Fruit fly (Drosophila melanogaster) whole organism, embryonic: ENCODE results near the gene CG16789.

ENCODE experiments used
- Ada2b ChIP-seq: fragments of 200-800 bp; sonication (Bioruptor generic); IDR thresholded peaks from 2 replicates; pipeline ENCODE4 v1.3.6; 2022; ENCODE audit warnings: missing biosample characterization, missing genetic modification characterization
- Awh ChIP-seq: fragments of 200-800 bp; sonication (Bioruptor generic); IDR thresholded peaks from 2 replicates; pipeline ENCODE4, ENCODE4 v1.3.6; 2022; ENCODE audit warnings: missing biosample characterization, missing genetic modification characterization
- Bdp1 ChIP-seq: fragments of 200-800 bp; sonication (Bioruptor generic); optimal IDR thresholded peaks from 3 replicates; lab custom pipeline; 2016; ENCODE audit warnings: missing biosample characterization, missing genetic modification characterization
- Blimp-1 ChIP-seq: fragments of 200-800 bp; sonication (Bioruptor generic); optimal IDR thresholded peaks from 3 replicates; lab custom pipeline; 2018; ENCODE audit warnings: missing biosample characterization, missing genetic modification characterization, mild to moderate bottlenecking, moderate library complexity, missing genetic modification reagents
- Bteb2 ChIP-seq: fragments of 200-800 bp; sonication (Bioruptor generic); optimal IDR thresholded peaks from 2 replicates; lab custom pipeline; 2016; ENCODE audit warnings: missing biosample characterization, missing genetic modification characterization
- CG10147 ChIP-seq: fragments of 200-800 bp; sonication (Bioruptor generic); optimal IDR thresholded peaks from 2 replicates; lab custom pipeline; 2019; ENCODE audit warnings: missing biosample characterization, mild to moderate bottlenecking, missing genetic modification characterization, moderate library complexity
- CG10209 ChIP-seq: fragments of 200-800 bp; sonication (Bioruptor generic); optimal IDR thresholded peaks from 3 replicates; lab custom pipeline; 2017; ENCODE audit warnings: missing biosample characterization, mild to moderate bottlenecking, missing genetic modification characterization, missing genetic modification reagents
- CG11504 ChIP-seq: fragments of 200-800 bp; sonication (Bioruptor generic); optimal IDR thresholded peaks from 3 replicates; lab custom pipeline; 2019; ENCODE audit warnings: missing biosample characterization, mild to moderate bottlenecking, missing genetic modification characterization, moderate library complexity
- CG1233 ChIP-seq: fragments of 200-800 bp; sonication (Bioruptor generic); optimal IDR thresholded peaks from 4 replicates; lab custom pipeline; 2018; ENCODE audit warnings: missing biosample characterization, mild to moderate bottlenecking, missing genetic modification characterization
- CG14710 ChIP-seq: fragments of 200-800 bp; sonication (Bioruptor generic); optimal IDR thresholded peaks from 3 replicates; lab custom pipeline; 2019; ENCODE audit warnings: missing biosample characterization, mild to moderate bottlenecking, missing genetic modification characterization, moderate library complexity
- CG15479 ChIP-seq: fragments of 200-800 bp; sonication (Bioruptor generic); optimal IDR thresholded peaks from 3 replicates; lab custom pipeline; 2019; ENCODE audit warnings: missing biosample characterization, mild to moderate bottlenecking, missing genetic modification characterization, moderate library complexity
- CG16813 ChIP-seq: fragments of 200-800 bp; sonication (Bioruptor generic); IDR thresholded peaks from 3 replicates; pipeline ENCODE4 v1.3.6; 2022; ENCODE audit warnings: missing biosample characterization, missing genetic modification characterization; ENCODE audit not compliant: partially characterized antibody
- CG17385 ChIP-seq: fragments of 200-800 bp; sonication (Bioruptor generic); optimal IDR thresholded peaks from 3 replicates; lab custom pipeline; 2018; ENCODE audit warnings: missing biosample characterization, mild to moderate bottlenecking, missing genetic modification characterization
- CG2202 ChIP-seq: fragments of 200-800 bp; sonication (Bioruptor generic); optimal IDR thresholded peaks from 2 replicates; lab custom pipeline; 2018; ENCODE audit warnings: missing biosample characterization, mild to moderate bottlenecking, missing genetic modification characterization
- CG2712 ChIP-seq: fragments of 200-800 bp; optimal IDR thresholded peaks from 3 replicates; lab custom pipeline; 2019; ENCODE audit warnings: missing biosample characterization, mild to moderate bottlenecking, missing genetic modification characterization, moderate library complexity
- CG30020 ChIP-seq: fragments of 200-800 bp; optimal IDR thresholded peaks from 2 replicates; lab custom pipeline; 2019; ENCODE audit warnings: missing biosample characterization, mild to moderate bottlenecking, missing genetic modification characterization, moderate library complexity
- CG31441 ChIP-seq: fragments of 200-800 bp; sonication (Bioruptor generic); IDR thresholded peaks from 2 replicates; pipeline ENCODE4 v1.3.6; 2022; ENCODE audit warnings: missing biosample characterization, missing genetic modification characterization
- CG32772 ChIP-seq: fragments of 200-800 bp; sonication (Bioruptor generic); IDR thresholded peaks from 2 replicates; pipeline ENCODE4 v1.3.6; 2022; ENCODE audit warnings: missing biosample characterization, missing genetic modification characterization
- CG4424 ChIP-seq: fragments of 200-800 bp; sonication (Bioruptor generic); optimal IDR thresholded peaks from 3 replicates; lab custom pipeline; 2016; ENCODE audit warnings: missing biosample characterization, missing genetic modification characterization
- CG5180 ChIP-seq: fragments of 200-800 bp; sonication (Bioruptor generic); optimal IDR thresholded peaks from 3 replicates; lab custom pipeline; 2017; ENCODE audit warnings: missing biosample characterization, missing genetic modification characterization, mild to moderate bottlenecking, moderate library complexity, missing genetic modification reagents
- CG6683 ChIP-seq: fragments of 200-800 bp; sonication (Bioruptor generic); optimal IDR thresholded peaks from 2 replicates; lab custom pipeline; 2017; ENCODE audit warnings: missing biosample characterization, mild to moderate bottlenecking, missing genetic modification characterization, missing genetic modification reagents
- CG8478 ChIP-seq: fragments of >200 bp; optimal IDR thresholded peaks from 2 replicates; lab custom pipeline; 2018
- CG9437 ChIP-seq: fragments of 200-800 bp; sonication (Bioruptor generic); optimal IDR thresholded peaks from 2 replicates; lab custom pipeline; 2018; ENCODE audit warnings: missing biosample characterization, mild to moderate bottlenecking, missing genetic modification characterization
- Doc2 ChIP-seq: fragments of 200-800 bp; sonication (Bioruptor generic); IDR thresholded peaks from 2 replicates; pipeline ENCODE4 v1.3.6; 2022; ENCODE audit warnings: missing biosample characterization, missing genetic modification characterization
- Fer3 ChIP-seq: fragments of 200-800 bp; sonication (Bioruptor generic); optimal IDR thresholded peaks from 2 replicates; lab custom pipeline; 2018; ENCODE audit warnings: missing biosample characterization, mild to moderate bottlenecking, missing genetic modification characterization, moderate library complexity
- NfI ChIP-seq: fragments of 200-800 bp; sonication (Bioruptor generic); optimal IDR thresholded peaks from 3 replicates; lab custom pipeline; 2018; ENCODE audit warnings: missing biosample characterization, mild to moderate bottlenecking, missing genetic modification characterization, moderate library complexity
- Rx ChIP-seq: fragments of 200-800 bp; sonication (Bioruptor generic); IDR thresholded peaks from 2 replicates; pipeline ENCODE4 v1.3.6; 2022; ENCODE audit warnings: missing biosample characterization, missing genetic modification characterization
- Scr ChIP-seq: fragments of 200-800 bp; sonication (Bioruptor generic); IDR thresholded peaks from 2 replicates; pipeline ENCODE4 v1.3.6; 2022; ENCODE audit warnings: missing biosample characterization, missing genetic modification characterization; ENCODE audit not compliant: partially characterized antibody
- Spps ChIP-seq: fragments of 200-800 bp; sonication (Bioruptor generic); optimal IDR thresholded peaks from 2 replicates; lab custom pipeline; 2018; ENCODE audit warnings: missing biosample characterization, mild to moderate bottlenecking, missing genetic modification characterization
- YL-1 ChIP-seq: fragments of 200-800 bp; sonication (Bioruptor generic); optimal IDR thresholded peaks from 3 replicates; lab custom pipeline; 2017; ENCODE audit warnings: missing biosample characterization, mild to moderate bottlenecking, missing genetic modification characterization
- ab ChIP-seq: fragments of 200-800 bp; sonication (Bioruptor generic); optimal IDR thresholded peaks from 2 replicates; lab custom pipeline; 2016; ENCODE audit warnings: missing biosample characterization, missing genetic modification characterization
- ac ChIP-seq: fragments of 200-800 bp; sonication (Bioruptor generic); optimal IDR thresholded peaks from 3 replicates; lab custom pipeline; 2017; ENCODE audit warnings: missing biosample characterization, mild to moderate bottlenecking, missing genetic modification characterization
- al ChIP-seq: fragments of 200-800 bp; sonication (Bioruptor generic); IDR thresholded peaks from 2 replicates; pipeline ENCODE4 v1.3.6; 2022; ENCODE audit warnings: missing biosample characterization, missing genetic modification characterization
- btn ChIP-seq: fragments of 200-800 bp; sonication (Bioruptor generic); optimal IDR thresholded peaks from 2 replicates; lab custom pipeline; 2016; ENCODE audit warnings: missing biosample characterization, missing genetic modification characterization
- cato ChIP-seq: fragments of 200-800 bp; sonication (Bioruptor generic); optimal IDR thresholded peaks from 2 replicates; lab custom pipeline; 2016; ENCODE audit warnings: missing biosample characterization, missing genetic modification characterization, borderline replicate concordance
- dysf ChIP-seq: fragments of 200-800 bp; sonication (Bioruptor generic); IDR thresholded peaks from 3 replicates; pipeline ENCODE4 v1.3.6; 2022; ENCODE audit warnings: missing biosample characterization, missing genetic modification characterization
- ems ChIP-seq: fragments of 200-800 bp; sonication (Bioruptor generic); optimal IDR thresholded peaks from 3 replicates; lab custom pipeline; 2016; ENCODE audit warnings: missing biosample characterization, missing genetic modification characterization
- en ChIP-seq: fragments of 200-800 bp; sonication (Bioruptor generic); optimal IDR thresholded peaks from 2 replicates; lab custom pipeline; 2016; ENCODE audit warnings: missing biosample characterization, missing genetic modification characterization
- ind ChIP-seq: fragments of 200-800 bp; sonication (Bioruptor generic); optimal IDR thresholded peaks from 3 replicates; lab custom pipeline; 2016; ENCODE audit warnings: missing biosample characterization, missing genetic modification characterization
- kay ChIP-seq: fragments of 200-800 bp; sonication (Bioruptor generic); optimal IDR thresholded peaks from 2 replicates; lab custom pipeline; 2016; ENCODE audit warnings: missing biosample characterization, missing genetic modification characterization
- ken ChIP-seq: fragments of 200-800 bp; sonication (Bioruptor generic); IDR thresholded peaks from 3 replicates; pipeline ENCODE4 v1.3.6; 2022; ENCODE audit warnings: missing biosample characterization, missing genetic modification characterization
- lov ChIP-seq, 2 experiments: fragments of 200-800 bp in 1 of 2; fragments of >200 bp in 1 of 2; sonication (Bioruptor generic) in 1 of 2; IDR thresholded peaks in 1 of 2; optimal IDR thresholded peaks in 1 of 2; 2 replicates in 1 of 2; 3 replicates in 1 of 2; pipeline versions ENCODE4 v1.3.6 to Lab custom; 2017 to 2022; ENCODE audit warnings: missing biosample characterization in 1 of 2, missing genetic modification characterization in 1 of 2
- pan ChIP-seq, 4 experiments: fragments of >200 bp in 3 of 4; fragments of 200-800 bp in 1 of 4; sonication (Bioruptor generic) in 1 of 4; optimal IDR thresholded peaks in 3 of 4; IDR thresholded peaks in 1 of 4; 2 replicates each; pipeline versions ENCODE4 v1.3.6 to Lab custom; 2017 to 2022; ENCODE audit warnings: missing biosample characterization in 2 of 4, missing genetic modification characterization in 2 of 4, mixed read lengths in 1 of 4
- pnt ChIP-seq: fragments of 200-800 bp; sonication (Bioruptor generic); optimal IDR thresholded peaks from 3 replicates; lab custom pipeline; 2016; ENCODE audit warnings: missing biosample characterization, missing genetic modification characterization
- row ChIP-seq: fragments of 200-800 bp; sonication (Bioruptor generic); IDR thresholded peaks from 3 replicates; pipeline ENCODE4 v1.3.6; 2022; ENCODE audit warnings: missing biosample characterization, missing genetic modification characterization
- salm ChIP-seq: fragments of 200-800 bp; sonication (Bioruptor generic); optimal IDR thresholded peaks from 2 replicates; lab custom pipeline; 2018; ENCODE audit warnings: missing biosample characterization, mild to moderate bottlenecking, missing genetic modification characterization
- unc-4 ChIP-seq: fragments of 200-800 bp; sonication (Bioruptor generic); IDR thresholded peaks from 2 replicates; pipeline ENCODE4 v1.3.6; 2022; ENCODE audit warnings: missing biosample characterization, missing genetic modification characterization; ENCODE audit not compliant: partially characterized antibody
- wek ChIP-seq: fragments of 200-800 bp; sonication (Bioruptor generic); optimal IDR thresholded peaks from 3 replicates; lab custom pipeline; 2018; ENCODE audit warnings: missing biosample characterization, mild to moderate bottlenecking, missing genetic modification characterization, moderate library complexity

Gene CG16789

dm6 chr3R:9563240-9563992 lies 2.6 kb upstream of the CG16789 start, which contains the start of the genes CG9393 and Vps45 (continued):
- peak; percentile 68 for TF ChIP-seq CG30020 (tag; lab: Kevin White, UChicago)
- TF ChIP-seq CG17385 (GFP tag; lab: Kevin White, UChicago) = peak; percentile 49
- TF ChIP-seq lov (optimal IDR thresholded peaks at IDR 0.05; lab: Kevin White, UChicago) = no peak
- no peak for TF ChIP-seq lov (GFP tag; IDR thresholded peaks at IDR 0.05; lab: Robert Waterston, UW)
- peak; percentile 81 for TF ChIP-seq CG14710 (tag; lab: Kevin White, UChicago)
- TF ChIP-seq CG10209 = peak; percentile 24
- peak; percentile 15 for TF ChIP-seq CG1233 (GFP tag; lab: Kevin White, UChicago)
- no peak for TF ChIP-seq ab
- TF ChIP-seq CG9437 (GFP tag; lab: Kevin White, UChicago) = peak; percentile 42
- TF ChIP-seq Doc2 = no peak
- TF ChIP-seq Awh = peak; percentile 6; the same call in 1 of the 2 replicates
- no peak for TF ChIP-seq ac (GFP tag; lab: Kevin White, UChicago)
- no peak for TF ChIP-seq CG5180 (GFP tag; lab: Kevin White, UChicago)
- peak; percentile 48 for TF ChIP-seq Bdp1 (GFP tag; lab: Kevin White, UChicago)
- no peak for TF ChIP-seq wek (GFP tag; lab: Kevin White, UChicago)
- peak; percentile 69 for TF ChIP-seq ems (GFP tag; lab: Kevin White, UChicago)
- no peak for TF ChIP-seq CG2202 (tag; lab: Kevin White, UChicago)
- no peak for TF ChIP-seq CG15479 (GFP tag; lab: Kevin White, UChicago)
- TF ChIP-seq CG16813 = peak; percentile 95
- TF ChIP-seq CG31441 (GFP tag; lab: Robert Waterston, UW) = no peak
- TF ChIP-seq NfI (GFP tag; lab: Kevin White, UChicago) = peak; percentile 58
- TF ChIP-seq Ada2b (GFP tag; lab: Robert Waterston, UW) = peak; percentile 15; the same call in 1 of the 2 replicates
- TF ChIP-seq CG10147 (GFP tag; lab: Kevin White, UChicago) = no peak
- no peak for TF ChIP-seq CG11504 (tag; lab: Kevin White, UChicago)
- TF ChIP-seq row = peak; percentile 89
- TF ChIP-seq ind (GFP tag; lab: Kevin White, UChicago) = peak; percentile 74
- TF ChIP-seq cato (GFP tag; lab: Kevin White, UChicago) = peak; percentile 20
- TF ChIP-seq al (GFP tag; lab: Robert Waterston, UW) = peak; percentile 67
- no peak for TF ChIP-seq salm
- no peak for TF ChIP-seq Blimp-1 (GFP tag; lab: Kevin White, UChicago)
- peak; percentile 5 for TF ChIP-seq CG6683
- TF ChIP-seq unc-4 (GFP tag; lab: Robert Waterston, UW) = peak; percentile 97
- no peak for TF ChIP-seq Spps
- TF ChIP-seq CG8478 (lab: Kevin White, UChicago) = no peak
- peak; percentile 67 for TF ChIP-seq CG2712 (tag; lab: Kevin White, UChicago)
- peak; percentile 48 for TF ChIP-seq Bteb2 (GFP tag; lab: Kevin White, UChicago)
- no peak for TF ChIP-seq btn
- no peak for TF ChIP-seq pan (optimal IDR thresholded peaks at IDR 0.05; lab: Kevin White, UChicago)
- peak in 1 of 2 experiments; percentile 32 for TF ChIP-seq pan (GFP tag; optimal IDR thresholded peaks at IDR 0.05 in 1 of 2, IDR thresholded peaks at IDR 0.05 in 1 of 2)
- TF ChIP-seq ken (GFP tag; lab: Robert Waterston, UW) = no peak; the same call in 2 of the 3 replicates
- peak; percentile 65 for TF ChIP-seq CG32772 (GFP tag; lab: Robert Waterston, UW)
- TF ChIP-seq Rx (GFP tag; lab: Robert Waterston, UW) = 0 out of 2 replicates have a peak, but pooled peaks have one; percentile 23
- no peak for TF ChIP-seq en (GFP tag; lab: Kevin White, UChicago)
- TF ChIP-seq Scr (GFP tag; lab: Robert Waterston, UW) = peak; percentile 94
- TF ChIP-seq pnt = peak; percentile 50
- 0 out of 3 replicates have a peak, but pooled peaks have one; percentile 16 for TF ChIP-seq dysf
- peak; percentile 68 for TF ChIP-seq YL-1 (GFP tag; lab: Kevin White, UChicago)
- peak; percentile 20 for TF ChIP-seq kay (GFP tag; lab: Kevin White, UChicago)
- TF ChIP-seq CG4424 (GFP tag; lab: Kevin White, UChicago) = peak; percentile 66
- peak; percentile 41 for TF ChIP-seq Fer3 (tag; lab: Kevin White, UChicago)
